Fruit fly (Drosophila melanogaster) whole organism, embryonic: ENCODE data around the gene Aprt.
A peak's percentile ranks its signal among the peaks of the same experiment; 100 is the strongest.

Experiments
- Aef1 ChIP-seq: fragments of 200-800 bp; sonication (Bioruptor generic); IDR thresholded peaks from 3 replicates; pipeline ENCODE4 v1.3.6; 2022; ENCODE audit warnings: missing biosample characterization, missing genetic modification characterization
- Atf6 ChIP-seq: fragments of 200-800 bp; sonication (Bioruptor generic); IDR thresholded peaks from 2 replicates; pipeline ENCODE4 v1.3.6; 2022; ENCODE audit warnings: missing biosample characterization, missing genetic modification characterization
- B-H2 ChIP-seq: fragments of 200-800 bp; sonication (Bioruptor generic); optimal IDR thresholded peaks from 2 replicates; lab custom pipeline; 2018; ENCODE audit warnings: missing biosample characterization, mild to moderate bottlenecking, missing genetic modification characterization
- CG10209 ChIP-seq: fragments of 200-800 bp; sonication (Bioruptor generic); optimal IDR thresholded peaks from 3 replicates; lab custom pipeline; 2017; ENCODE audit warnings: missing biosample characterization, mild to moderate bottlenecking, missing genetic modification characterization, missing genetic modification reagents
- CG11093 ChIP-seq: fragments of 200-800 bp; sonication (Bioruptor generic); IDR thresholded peaks from 3 replicates; pipeline ENCODE4 v1.3.6; 2022; ENCODE audit warnings: missing biosample characterization, missing genetic modification characterization
- CG12942 ChIP-seq: fragments of 200-800 bp; sonication (Bioruptor generic); optimal IDR thresholded peaks from 3 replicates; lab custom pipeline; 2016; ENCODE audit warnings: missing biosample characterization, missing genetic modification characterization
- CG13775 ChIP-seq: fragments of 200-800 bp; sonication (Bioruptor generic); optimal IDR thresholded peaks from 3 replicates; lab custom pipeline; 2017; ENCODE audit warnings: missing biosample characterization, mild to moderate bottlenecking, missing genetic modification characterization
- CG14710 ChIP-seq: fragments of 200-800 bp; sonication (Bioruptor generic); optimal IDR thresholded peaks from 3 replicates; lab custom pipeline; 2019; ENCODE audit warnings: missing biosample characterization, mild to moderate bottlenecking, missing genetic modification characterization, moderate library complexity
- CG14860 ChIP-seq: fragments of 200-800 bp; sonication (Bioruptor generic); IDR thresholded peaks from 3 replicates; pipeline ENCODE4 v1.3.6; 2022; ENCODE audit warnings: missing biosample characterization, missing genetic modification characterization; ENCODE audit not compliant: partially characterized antibody
- CG15601 ChIP-seq: fragments of 200-800 bp; sonication (Bioruptor generic); optimal IDR thresholded peaks from 3 replicates; lab custom pipeline; 2019; ENCODE audit warnings: missing biosample characterization, mild to moderate bottlenecking, missing genetic modification characterization, moderate library complexity
- CG17385 ChIP-seq: fragments of 200-800 bp; sonication (Bioruptor generic); optimal IDR thresholded peaks from 3 replicates; lab custom pipeline; 2018; ENCODE audit warnings: missing biosample characterization, mild to moderate bottlenecking, missing genetic modification characterization
- CG30403 ChIP-seq: fragments of 200-800 bp; sonication (Bioruptor generic); optimal IDR thresholded peaks from 3 replicates; lab custom pipeline; 2016; ENCODE audit warnings: missing biosample characterization, missing genetic modification characterization
- CG30431 ChIP-seq: fragments of 200-800 bp; sonication (Bioruptor generic); optimal IDR thresholded peaks from 2 replicates; lab custom pipeline; 2017; ENCODE audit warnings: missing biosample characterization, missing genetic modification characterization
- CG31441 ChIP-seq: fragments of 200-800 bp; sonication (Bioruptor generic); IDR thresholded peaks from 2 replicates; pipeline ENCODE4 v1.3.6; 2022; ENCODE audit warnings: missing biosample characterization, missing genetic modification characterization
- CG3995 ChIP-seq: fragments of 200-800 bp; sonication (Bioruptor generic); optimal IDR thresholded peaks from 3 replicates; lab custom pipeline; 2016; ENCODE audit warnings: missing biosample characterization, missing genetic modification characterization
- CG4328 ChIP-seq: fragments of 200-800 bp; sonication (Bioruptor generic); optimal IDR thresholded peaks from 3 replicates; lab custom pipeline; 2017; ENCODE audit warnings: missing biosample characterization, missing genetic modification reagents, missing genetic modification characterization
- CG7372 ChIP-seq: fragments of 200-800 bp; sonication (Bioruptor generic); IDR thresholded peaks from 2 replicates; pipeline ENCODE4 v1.3.6; 2022; ENCODE audit warnings: missing biosample characterization, missing genetic modification characterization
- CG8281 ChIP-seq: fragments of 200-800 bp; sonication (Bioruptor generic); optimal IDR thresholded peaks from 2 replicates; lab custom pipeline; 2018; ENCODE audit warnings: missing biosample characterization, mild to moderate bottlenecking, missing genetic modification characterization, moderate library complexity
- CG8359 ChIP-seq: fragments of 200-800 bp; sonication (Bioruptor generic); optimal IDR thresholded peaks from 2 replicates; lab custom pipeline; 2017; ENCODE audit warnings: missing biosample characterization, mild to moderate bottlenecking, missing genetic modification characterization, borderline replicate concordance
- CG9609 ChIP-seq: fragments of 200-800 bp; sonication (Bioruptor generic); optimal IDR thresholded peaks from 3 replicates; lab custom pipeline; 2016; ENCODE audit warnings: missing biosample characterization, missing genetic modification characterization
- CG9876 ChIP-seq: fragments of 200-800 bp; sonication (Bioruptor generic); optimal IDR thresholded peaks from 2 replicates; lab custom pipeline; 2016; ENCODE audit warnings: missing biosample characterization, missing genetic modification characterization
- D19A ChIP-seq: fragments of 200-800 bp; optimal IDR thresholded peaks from 3 replicates; lab custom pipeline; 2019; ENCODE audit warnings: missing biosample characterization, mild to moderate bottlenecking, missing genetic modification characterization, moderate library complexity
- Dip3 ChIP-seq: fragments of 200-800 bp; sonication (Bioruptor generic); optimal IDR thresholded peaks from 3 replicates; lab custom pipeline; 2016; ENCODE audit warnings: missing biosample characterization, missing genetic modification characterization
- Ets65A ChIP-seq: fragments of 200-800 bp; sonication (Bioruptor generic); peaks from one replicate; lab custom pipeline; 2016; ENCODE audit warnings: missing biosample characterization, missing genetic modification characterization
- Fer3 ChIP-seq: fragments of 200-800 bp; sonication (Bioruptor generic); optimal IDR thresholded peaks from 2 replicates; lab custom pipeline; 2018; ENCODE audit warnings: missing biosample characterization, mild to moderate bottlenecking, missing genetic modification characterization, moderate library complexity
- Gug ChIP-seq: fragments of 200-800 bp; sonication (Bioruptor generic); IDR thresholded peaks from 4 replicates; pipeline ENCODE4 v1.3.6; 2022; ENCODE audit warnings: missing biosample characterization, missing genetic modification characterization
- HLHmδ ChIP-seq: fragments of 200-800 bp; sonication (Bioruptor generic); optimal IDR thresholded peaks from 2 replicates; lab custom pipeline; 2018; ENCODE audit warnings: missing biosample characterization, mild to moderate bottlenecking, missing genetic modification characterization, moderate library complexity
- MESR4 ChIP-seq: fragments of 200-800 bp; sonication (Bioruptor generic); optimal IDR thresholded peaks from 2 replicates; lab custom pipeline; 2018; ENCODE audit warnings: missing biosample characterization, mild to moderate bottlenecking, missing genetic modification characterization, moderate library complexity
- Optix ChIP-seq: fragments of 200-800 bp; sonication (Bioruptor generic); IDR thresholded peaks from 3 replicates; pipeline ENCODE4 v1.3.6; 2022; ENCODE audit warnings: missing biosample characterization, missing genetic modification characterization
- amos ChIP-seq: fragments of 200-800 bp; sonication (Bioruptor generic); IDR thresholded peaks from 2 replicates; pipeline ENCODE4 v1.3.6; 2022; ENCODE audit warnings: missing biosample characterization, missing genetic modification characterization; ENCODE audit not compliant: partially characterized antibody
- az2 ChIP-seq: fragments of 200-800 bp; sonication (Bioruptor generic); optimal IDR thresholded peaks from 3 replicates; lab custom pipeline; 2016; ENCODE audit warnings: missing biosample characterization, missing genetic modification characterization
- cato ChIP-seq: fragments of 200-800 bp; sonication (Bioruptor generic); optimal IDR thresholded peaks from 2 replicates; lab custom pipeline; 2016; ENCODE audit warnings: missing biosample characterization, missing genetic modification characterization, borderline replicate concordance
- ci ChIP-seq: fragments of 200-800 bp; sonication (Bioruptor generic); IDR thresholded peaks from 3 replicates; pipeline ENCODE4 v1.3.6; 2022; ENCODE audit warnings: missing biosample characterization, missing genetic modification characterization
- eve ChIP-seq, 2 experiments: fragments of >200 bp; optimal IDR thresholded peaks; 2 replicates each; lab custom pipeline; 2017; ENCODE audit warnings: missing biosample characterization in 2 of 2, missing genetic modification characterization in 2 of 2
- gce ChIP-seq: fragments of 200-800 bp; sonication (Bioruptor generic); IDR thresholded peaks from 3 replicates; pipeline ENCODE4 v1.3.6; 2022; ENCODE audit warnings: missing biosample characterization, missing genetic modification characterization
- gem ChIP-seq: fragments of 200-800 bp; sonication (Bioruptor generic); optimal IDR thresholded peaks from 2 replicates; lab custom pipeline; 2019; ENCODE audit warnings: missing biosample characterization, mild to moderate bottlenecking, missing genetic modification characterization, moderate library complexity
- gt ChIP-seq: fragments of 200-800 bp; sonication (Bioruptor generic); IDR thresholded peaks from 2 replicates; pipeline ENCODE4 v1.3.6; 2022; ENCODE audit warnings: missing biosample characterization, missing genetic modification characterization
- kay ChIP-seq: fragments of 200-800 bp; sonication (Bioruptor generic); optimal IDR thresholded peaks from 2 replicates; lab custom pipeline; 2016; ENCODE audit warnings: missing biosample characterization, missing genetic modification characterization
- klu ChIP-seq: fragments of 200-800 bp; sonication (Bioruptor generic); IDR thresholded peaks from 2 replicates; pipeline ENCODE4 v1.3.6; 2022; ENCODE audit warnings: missing biosample characterization, missing genetic modification characterization
- knrl ChIP-seq: fragments of 200-800 bp; sonication (Bioruptor generic); IDR thresholded peaks from 3 replicates; pipeline ENCODE4 v1.3.6; 2022; ENCODE audit warnings: missing biosample characterization, missing genetic modification characterization; ENCODE audit not compliant: partially characterized antibody
- otp ChIP-seq: fragments of 200-800 bp; sonication (Bioruptor generic); IDR thresholded peaks from 3 replicates; pipeline ENCODE4, ENCODE4 v1.3.6; 2022; ENCODE audit warnings: missing biosample characterization, missing genetic modification characterization
- pfk ChIP-seq: fragments of 200-800 bp; sonication (Bioruptor generic); optimal IDR thresholded peaks from 2 replicates; lab custom pipeline; 2018; ENCODE audit warnings: missing biosample characterization, mild to moderate bottlenecking, missing genetic modification characterization, moderate library complexity
- rib ChIP-seq: fragments of 200-800 bp; sonication (Bioruptor generic); IDR thresholded peaks from 2 replicates; pipeline ENCODE4 v1.3.6; 2022; ENCODE audit warnings: missing biosample characterization, missing genetic modification characterization
- sc ChIP-seq, 3 experiments: fragments of >200 bp in 2 of 3; fragments of 200-800 bp in 1 of 3; sonication (Bioruptor generic) in 1 of 3; optimal IDR thresholded peaks; 2 replicates in 2 of 3; 3 replicates in 1 of 3; lab custom pipeline; 2017; ENCODE audit warnings: mild to moderate bottlenecking in 1 of 3, missing biosample characterization in 1 of 3, missing genetic modification characterization in 1 of 3, missing genetic modification reagents in 1 of 3
- sqz ChIP-seq: fragments of 200-800 bp; sonication (Bioruptor generic); optimal IDR thresholded peaks from 3 replicates; lab custom pipeline; 2018; ENCODE audit warnings: missing biosample characterization, mild to moderate bottlenecking, missing genetic modification characterization
- stc ChIP-seq: fragments of 200-800 bp; sonication (Bioruptor generic); IDR thresholded peaks from 2 replicates; pipeline ENCODE4 v1.3.6; 2022; ENCODE audit warnings: missing biosample characterization, missing genetic modification characterization
- tup ChIP-seq: fragments of 200-800 bp; sonication (Bioruptor generic); optimal IDR thresholded peaks from 2 replicates; lab custom pipeline; 2016; ENCODE audit warnings: missing biosample characterization, mild to moderate bottlenecking, missing genetic modification characterization, moderate library complexity
- twi ChIP-seq: fragments of 200-800 bp; optimal IDR thresholded peaks from 2 replicates; lab custom pipeline; 2019; ENCODE audit warnings: missing biosample characterization, mild to moderate bottlenecking, missing genetic modification characterization, moderate library complexity
- tx ChIP-seq: fragments of 200-800 bp; sonication (Bioruptor generic); optimal IDR thresholded peaks from 2 replicates; lab custom pipeline; 2016; ENCODE audit warnings: missing biosample characterization, missing genetic modification characterization
- wdn ChIP-seq: fragments of 200-800 bp; sonication (Bioruptor generic); IDR thresholded peaks from 2 replicates; pipeline ENCODE4 v1.3.6; 2022; ENCODE audit warnings: missing biosample characterization, missing genetic modification characterization

The Aprt gene

dm6 chr3L:1886125-1886544 lies 1.3 kb upstream of the Aprt start (continued):
- TF ChIP-seq HLHmδ (no peak), CG13775 (GFP tag; lab: Kevin White, UChicago) (peak; percentile 78), eve (GFP tag; optimal IDR thresholded peaks at IDR 0.05; lab: Kevin White, UChicago) (peak; percentile 74 to 92), CG11093 (GFP tag; lab: Robert Waterston, UW) (peak; percentile 64; the same call in 2 of the 3 replicates), CG4328 (GFP tag; lab: Kevin White, UChicago) (peak; percentile 42), tup (GFP tag; lab: Kevin White, UChicago) (no peak), MESR4 (GFP tag; lab: Kevin White, UChicago) (peak; percentile 6), CG8359 (peak; percentile 78), kay (GFP tag; lab: Kevin White, UChicago) (peak; percentile 75), CG15601 (tag; lab: Kevin White, UChicago) (peak; percentile 70), CG8281 (tag; lab: Kevin White, UChicago) (peak; percentile 64), sqz (GFP tag; lab: Kevin White, UChicago) (peak; percentile 69), CG30431 (GFP tag; lab: Kevin White, UChicago) (peak; percentile 76), gce (GFP tag; lab: Robert Waterston, UW) (peak; percentile 75; the same call in 2 of the 3 replicates), D19A (tag; lab: Kevin White, UChicago) (peak; percentile 83), tx (peak; percentile 73), sc (optimal IDR thresholded peaks at IDR 0.05; lab: Kevin White, UChicago) (no peak), sc (GFP tag; optimal IDR thresholded peaks at IDR 0.05; lab: Kevin White, UChicago) (peak; percentile 78), CG14860 (no peak), knrl (GFP tag; lab: Robert Waterston, UW) (no peak), CG14710 (tag; lab: Kevin White, UChicago) (peak; percentile 87), wdn (GFP tag; lab: Robert Waterston, UW) (peak; percentile 38; the same call in 1 of the 2 replicates), cato (GFP tag; lab: Kevin White, UChicago) (peak; percentile 61), B-H2 (no peak), CG12942 (GFP tag; lab: Kevin White, UChicago) (peak; percentile 65), CG30403 (peak; percentile 78), rib (GFP tag; lab: Robert Waterston, UW) (peak; percentile 26; the same call in 1 of the 2 replicates), Optix (GFP tag; lab: Robert Waterston, UW) (peak; percentile 83), otp (GFP tag; lab: Robert Waterston, UW) (peak; percentile 91), Ets65A (peak; percentile 98), Gug (GFP tag; lab: Robert Waterston, UW) (peak; percentile 51; the same call in 2 of the 4 replicates), klu (GFP tag; lab: Robert Waterston, UW) (peak; percentile 46), Dip3 (GFP tag; lab: Kevin White, UChicago) (peak; percentile 32), CG10209 (GFP tag; lab: Kevin White, UChicago) (peak; percentile 77), pfk (GFP tag; lab: Kevin White, UChicago) (no peak), stc (peak; percentile 82), CG31441 (GFP tag; lab: Robert Waterston, UW) (peak; percentile 92), gt (GFP tag; lab: Robert Waterston, UW) (peak; percentile 61), twi (tag; lab: Kevin White, UChicago) (peak; percentile 58), Aef1 (GFP tag; lab: Robert Waterston, UW) (peak; percentile 71), CG17385 (GFP tag; lab: Kevin White, UChicago) (peak; percentile 74), Fer3 (tag; lab: Kevin White, UChicago) (peak; percentile 70), CG9876 (GFP tag; lab: Kevin White, UChicago) (peak; percentile 52), CG9609 (GFP tag; lab: Kevin White, UChicago) (peak; percentile 79), Atf6 (GFP tag; lab: Robert Waterston, UW) (peak; percentile 28; the same call in 1 of the 2 replicates), az2 (peak; percentile 87), gem (tag; lab: Kevin White, UChicago) (peak; percentile 90), amos (GFP tag; lab: Robert Waterston, UW) (no peak), CG7372 (peak; percentile 73), CG3995 (GFP tag; lab: Kevin White, UChicago) (no peak), ci (GFP tag; lab: Robert Waterston, UW) (peak; percentile 96)
